Worm (Caenorhabditis elegans): ENCODE results near the gene sprp-4.

Gene sprp-4

ce11 chrX:8843988-8844387, 9.4 kb downstream of the sprp-4 start, which contains the start of gene ubc-23:
ubc-23 (plus strand) TSS chrX:8844288.
- TF ChIP-seq zip-4 (GFP tag; optimal IDR thresholded peaks at IDR 0.05) (no peak), pqm-1 (tag; optimal IDR thresholded peaks at IDR 0.05) (no peak), nhr-12 (tag; optimal IDR thresholded peaks at IDR 0.05) (no peak), swsn-7 (tag; optimal IDR thresholded peaks at IDR 0.05) (no peak), ceh-82 (tag; optimal IDR thresholded peaks at IDR 0.05) (no peak), ceh-90 (tag; optimal IDR thresholded peaks at IDR 0.05) (no peak), C04F5.9 (tag; optimal IDR thresholded peaks at IDR 0.05) (no peak), ceh-63 (GFP tag; optimal IDR thresholded peaks at IDR 0.05) (no peak)

DNA sequence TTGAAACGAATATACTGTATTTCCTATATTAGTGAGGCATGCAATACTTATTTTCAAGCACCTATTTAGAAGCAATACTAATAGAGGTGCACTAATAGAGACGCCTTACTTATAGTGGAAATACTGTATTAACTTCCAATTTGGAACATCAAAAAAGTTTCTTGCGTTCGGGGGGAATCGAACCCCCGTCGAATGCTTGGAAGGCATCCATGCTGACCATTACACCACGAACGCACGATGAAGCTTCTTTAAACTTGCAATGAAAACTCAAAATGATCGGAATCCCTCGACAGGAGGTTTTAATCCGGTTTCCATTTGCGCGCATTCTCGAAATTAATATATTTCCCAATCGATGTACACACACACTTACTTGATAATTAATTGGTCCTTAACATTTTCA, 15.2 kb downstream of the sprp-4 start:
- no peak for TF ChIP-seq mdl-1 (tag; optimal IDR thresholded peaks at IDR 0.05)
- TF ChIP-seq mep-1 (tag; optimal IDR thresholded peaks at IDR 0.05), result no peak
- no peak for TF ChIP-seq isw-1 (GFP tag; IDR thresholded peaks at IDR 0.05)
- no peak for TF ChIP-seq lin-14 (GFP tag; optimal IDR thresholded peaks at IDR 0.05)
- no peak for TF ChIP-seq sup-37 (GFP tag; optimal IDR thresholded peaks at IDR 0.05)
- TF ChIP-seq fkh-4 (tag; optimal IDR thresholded peaks at IDR 0.05; ENCODE audit: borderline replicate concordance), result no peak
- no peak for TF ChIP-seq nhr-77 (tag; optimal IDR thresholded peaks at IDR 0.05)
- no peak for TF ChIP-seq F16B12.6 (tag; optimal IDR thresholded peaks at IDR 0.05)
- TF ChIP-seq zag-1 (tag; optimal IDR thresholded peaks at IDR 0.05), result no peak
- TF ChIP-seq tlp-1 (tag; optimal IDR thresholded peaks at IDR 0.05), result no peak
- TF ChIP-seq nhr-85 (tag), result no peak
- no peak for TF ChIP-seq C34B4.2 (tag; optimal IDR thresholded peaks at IDR 0.05)
- TF ChIP-seq unc-30 (tag; optimal IDR thresholded peaks at IDR 0.05), result no peak
- TF ChIP-seq hlh-4 (tag; optimal IDR thresholded peaks at IDR 0.05), result no peak
- no peak for TF ChIP-seq ceh-63 (GFP tag; optimal IDR thresholded peaks at IDR 0.05)
- no peak for TF ChIP-seq skn-1 (tag; optimal IDR thresholded peaks at IDR 0.05)

ce11 chrX:8835887-8836348, 17.5 kb downstream of the sprp-4 start, which contains the start of gene C28G1.2:
C28G1.2 (plus strand) TSS chrX:8836016.
- TF ChIP-seq nhr-20 (tag; optimal IDR thresholded peaks at IDR 0.05) (peak; percentile 95), vab-15 (tag; optimal IDR thresholded peaks at IDR 0.05) (peak; percentile 7), Y116A8C.19 (tag; optimal IDR thresholded peaks at IDR 0.05; ENCODE audit: borderline replicate concordance) (no peak), pqm-1 (tag; optimal IDR thresholded peaks at IDR 0.05) (no peak), efl-3 (GFP tag; optimal IDR thresholded peaks at IDR 0.05) (peak; percentile 80), C34B4.2 (tag; optimal IDR thresholded peaks at IDR 0.05) (no peak), fkh-8 (tag; optimal IDR thresholded peaks at IDR 0.05) (peak; percentile 93), dpl-1 (GFP tag; optimal IDR thresholded peaks at IDR 0.05) (peak; percentile 63 to 74 (median 73)), ceh-63 (GFP tag; optimal IDR thresholded peaks at IDR 0.05) (peak; percentile 61), ztf-11 (tag; optimal IDR thresholded peaks at IDR 0.05) (peak in 1 of 2 experiments; percentile 76), ceh-8 (GFP tag; optimal IDR thresholded peaks at IDR 0.05) (peak; percentile 92), pax-3 (tag; optimal IDR thresholded peaks at IDR 0.05) (peak; percentile 78), zag-1 (tag; optimal IDR thresholded peaks at IDR 0.05) (peak; percentile 71), alr-1 (tag; optimal IDR thresholded peaks at IDR 0.05; ENCODE audit: borderline replicate concordance) (no peak), fkh-4 (tag; optimal IDR thresholded peaks at IDR 0.05; ENCODE audit: borderline replicate concordance) (peak; percentile 62), unc-30 (tag; optimal IDR thresholded peaks at IDR 0.05) (no peak), isw-1 (GFP tag; IDR thresholded peaks at IDR 0.05) (peak; percentile 83), nhr-85 (tag) (peak; percentile 96), grh-1 (GFP tag; IDR thresholded peaks at IDR 0.05) (peak; percentile 89), ceh-82 (tag; optimal IDR thresholded peaks at IDR 0.05) (peak; percentile 76 to 90 (median 82)), swsn-7 (tag; optimal IDR thresholded peaks at IDR 0.05) (peak; percentile 96), aly-2 (tag; optimal IDR thresholded peaks at IDR 0.05) (peak; percentile 86), nhr-76 (tag; optimal IDR thresholded peaks at IDR 0.05) (peak; percentile 87), nhr-28 (tag; optimal IDR thresholded peaks at IDR 0.05) (no peak), ets-5 (GFP tag; IDR thresholded peaks at IDR 0.05) (no peak), C16A3.4 (tag; optimal IDR thresholded peaks at IDR 0.05) (peak; percentile 89), sup-37 (GFP tag; optimal IDR thresholded peaks at IDR 0.05) (peak; percentile 82), aha-1 (tag; optimal IDR thresholded peaks at IDR 0.05) (peak; percentile 63), elt-3 (tag; optimal IDR thresholded peaks at IDR 0.05) (peak in 2 of 6 experiments; percentile 34 to 81), tlp-1 (tag; optimal IDR thresholded peaks at IDR 0.05) (no peak), snu-23 (GFP tag; optimal IDR thresholded peaks at IDR 0.05) (peak; percentile 98), unc-86 (tag; optimal IDR thresholded peaks at IDR 0.05) (peak; percentile 93), nhr-11 (tag; optimal IDR thresholded peaks at IDR 0.05) (peak; percentile 60), nhr-90 (tag; optimal IDR thresholded peaks at IDR 0.05; ENCODE audit: poor library complexity) (peak; percentile 95), nhr-237 (tag; optimal IDR thresholded peaks at IDR 0.05) (peak; percentile 84), irx-1 (tag; optimal IDR thresholded peaks at IDR 0.05) (peak; percentile 93), ama-1 (optimal IDR thresholded peaks at IDR 0.05) (peak; percentile 32)

Measured in whole organism, L1 larva.